Fruit fly (Drosophila melanogaster) whole organism, adult: ENCODE results near the gene CG11977.

Experiments used
- CG11617 ChIP-seq: fragments of 200-800 bp; sonication (Bioruptor generic); optimal IDR thresholded peaks from 2 replicates; lab custom pipeline; 2017; ENCODE audit warnings: mild to moderate bottlenecking, missing biosample characterization, missing genetic modification reagents, missing genetic modification characterization
- CG12768 ChIP-seq: fragments of 200-800 bp; sonication (Bioruptor generic); optimal IDR thresholded peaks from 2 replicates; lab custom pipeline; 2017; ENCODE audit warnings: missing biosample characterization, missing genetic modification characterization, mild to moderate bottlenecking, moderate library complexity, missing genetic modification reagents
- CG14711 ChIP-seq: fragments of 200-800 bp; sonication (Bioruptor generic); optimal IDR thresholded peaks from 2 replicates; lab custom pipeline; 2018; ENCODE audit warnings: missing biosample characterization, mild to moderate bottlenecking, missing genetic modification characterization, moderate library complexity
- CG1620 ChIP-seq: fragments of 200-800 bp; sonication (Bioruptor generic); optimal IDR thresholded peaks from 2 replicates; lab custom pipeline; 2016; ENCODE audit warnings: missing biosample characterization, missing genetic modification characterization
- CG33017 ChIP-seq: fragments of 200-800 bp; sonication (Bioruptor generic); optimal IDR thresholded peaks from 2 replicates; lab custom pipeline; 2018; ENCODE audit warnings: missing biosample characterization, mild to moderate bottlenecking, missing genetic modification characterization, moderate library complexity
- CG5204 ChIP-seq: fragments of 200-800 bp; sonication (Bioruptor generic); optimal IDR thresholded peaks from 2 replicates; lab custom pipeline; 2016; ENCODE audit warnings: missing biosample characterization, missing genetic modification characterization
- CG7045 ChIP-seq: fragments of 200-800 bp; sonication (Bioruptor generic); optimal IDR thresholded peaks from 2 replicates; lab custom pipeline; 2017; ENCODE audit warnings: missing biosample characterization, mild to moderate bottlenecking, missing genetic modification characterization
- CG7101 ChIP-seq: fragments of 200-800 bp; sonication (Bioruptor generic); optimal IDR thresholded peaks from 2 replicates; lab custom pipeline; 2018; ENCODE audit warnings: missing biosample characterization, mild to moderate bottlenecking, missing genetic modification characterization, moderate library complexity
- Clk ChIP-seq: fragments of 200-800 bp; sonication (Bioruptor generic); optimal IDR thresholded peaks from 2 replicates; lab custom pipeline; 2017; ENCODE audit warnings: missing biosample characterization, missing genetic modification characterization
- Crg-1 ChIP-seq: fragments of 200-800 bp; sonication (Bioruptor generic); optimal IDR thresholded peaks from 2 replicates; lab custom pipeline; 2016; ENCODE audit warnings: missing biosample characterization, missing genetic modification characterization
- Hr96 ChIP-seq: fragments of 200-800 bp; sonication (Bioruptor generic); optimal IDR thresholded peaks from 2 replicates; lab custom pipeline; 2016; ENCODE audit warnings: missing biosample characterization, missing genetic modification characterization
- Mnt ChIP-seq: fragments of 200-800 bp; sonication (Bioruptor generic); optimal IDR thresholded peaks from 2 replicates; lab custom pipeline; 2016; ENCODE audit warnings: missing biosample characterization, mild to moderate bottlenecking, missing genetic modification characterization
- bab1 ChIP-seq: fragments of 200-800 bp; sonication (Bioruptor generic); optimal IDR thresholded peaks from 3 replicates; lab custom pipeline; 2019; ENCODE audit warnings: missing biosample characterization, mild to moderate bottlenecking, missing genetic modification characterization, moderate library complexity
- cic ChIP-seq: fragments of 200-800 bp; sonication (Bioruptor generic); optimal IDR thresholded peaks from 2 replicates; lab custom pipeline; 2017; ENCODE audit warnings: missing biosample characterization, mild to moderate bottlenecking, missing genetic modification characterization, moderate library complexity
- cnc ChIP-seq, 2 experiments: fragments of >200 bp; optimal IDR thresholded peaks; 2 replicates each; lab custom pipeline; 2017
- kay ChIP-seq: fragments of 200-800 bp; sonication (Bioruptor generic); peaks from one replicate; lab custom pipeline; 2016; ENCODE audit warnings: missing biosample characterization, missing genetic modification characterization, borderline replicate concordance
- ovo ChIP-seq: fragments of 200-800 bp; sonication (Bioruptor generic); optimal IDR thresholded peaks from 2 replicates; lab custom pipeline; 2016; ENCODE audit warnings: missing biosample characterization, missing genetic modification characterization
- pad ChIP-seq: fragments of 200-800 bp; sonication (Bioruptor generic); optimal IDR thresholded peaks from 3 replicates; lab custom pipeline; 2017; ENCODE audit warnings: missing biosample characterization, missing genetic modification characterization, mild to moderate bottlenecking, moderate library complexity, missing genetic modification reagents
- tj ChIP-seq: fragments of 200-800 bp; sonication (Bioruptor generic); optimal IDR thresholded peaks from 3 replicates; lab custom pipeline; 2017; ENCODE audit warnings: missing biosample characterization, mild to moderate bottlenecking, missing genetic modification characterization, moderate library complexity
- toe ChIP-seq: fragments of 200-800 bp; sonication (Bioruptor generic); optimal IDR thresholded peaks from 2 replicates; lab custom pipeline; 2016; ENCODE audit warnings: missing biosample characterization, missing genetic modification characterization

Gene CG11977

dm6 chr3R:8997397-8997796 is at the start of gene CG11977:
Gene CG11977 (plus strand): TSS chr3R:8997697.
- TF ChIP-seq CG12768 (no peak), cnc (optimal IDR thresholded peaks at IDR 0.05; lab: Kevin White, UChicago) (no peak), Clk (GFP tag; lab: Kevin White, UChicago) (no peak), Mnt (GFP tag; lab: Kevin White, UChicago) (no peak), CG1620 (GFP tag; lab: Kevin White, UChicago) (no peak), CG5204 (GFP tag; lab: Kevin White, UChicago) (no peak), CG14711 (tag; lab: Kevin White, UChicago) (no peak)

dm6 chr3R:8947757-8948428 is 49.6 kb upstream of the CG11977 start:
- no peak for TF ChIP-seq CG5204 (GFP tag; lab: Kevin White, UChicago)
- no peak for TF ChIP-seq tj (GFP tag; lab: Kevin White, UChicago)
- no peak for TF ChIP-seq CG1620 (GFP tag; lab: Kevin White, UChicago)
- TF ChIP-seq ovo (GFP tag; lab: Kevin White, UChicago), result no peak
- TF ChIP-seq cic (GFP tag; lab: Kevin White, UChicago), result no peak
- no peak for TF ChIP-seq Hr96 (GFP tag; lab: Kevin White, UChicago)
- no peak for TF ChIP-seq CG7101 (tag; lab: Kevin White, UChicago)
- no peak for TF ChIP-seq Clk (GFP tag; lab: Kevin White, UChicago)
- no peak for TF ChIP-seq Crg-1 (GFP tag; lab: Kevin White, UChicago)
- TF ChIP-seq CG12768, result no peak
- no peak for TF ChIP-seq Mnt (GFP tag; lab: Kevin White, UChicago)
- no peak for TF ChIP-seq cnc (optimal IDR thresholded peaks at IDR 0.05; lab: Kevin White, UChicago)
- TF ChIP-seq pad, result no peak
- TF ChIP-seq CG11617, result no peak
- no peak for TF ChIP-seq CG7045 (GFP tag; lab: Kevin White, UChicago)

- TF ChIP-seq bab1 (GFP tag; lab: Kevin White, UChicago) (no peak), kay (GFP tag; lab: Kevin White, UChicago) (no peak), CG33017 (tag; lab: Kevin White, UChicago) (no peak), tj (GFP tag; lab: Kevin White, UChicago) (no peak), cnc (optimal IDR thresholded peaks at IDR 0.05; lab: Kevin White, UChicago) (no peak)
These were observed 48.6 kb upstream of the CG11977 start for dm6 chr3R:8948855-8949254.

dm6 chr3R:8949334-8950066 is 48.0 kb upstream of the CG11977 start:
- TF ChIP-seq tj (GFP tag; lab: Kevin White, UChicago) (no peak), CG12768 (no peak), CG5204 (GFP tag; lab: Kevin White, UChicago) (no peak)

- TF ChIP-seq pad (peak; percentile 76), tj (GFP tag; lab: Kevin White, UChicago) (no peak)
These were observed 42.8 kb upstream of the CG11977 start for dm6 chr3R:8954515-8955358.

- TF ChIP-seq Hr96 (GFP tag; lab: Kevin White, UChicago), result no peak
- peak; percentile 93 for TF ChIP-seq ovo (GFP tag; lab: Kevin White, UChicago)
- peak; percentile 69 for TF ChIP-seq pad
- no peak for TF ChIP-seq CG12768
- no peak for TF ChIP-seq Crg-1 (GFP tag; lab: Kevin White, UChicago)
These were observed 42.1 kb upstream of the CG11977 start for dm6 chr3R:8955359-8955820.

- TF ChIP-seq Mnt (GFP tag; lab: Kevin White, UChicago) (no peak), Hr96 (GFP tag; lab: Kevin White, UChicago) (no peak), ovo (GFP tag; lab: Kevin White, UChicago) (no peak), CG11617 (no peak), tj (GFP tag; lab: Kevin White, UChicago) (no peak), Clk (GFP tag; lab: Kevin White, UChicago) (no peak), Crg-1 (GFP tag; lab: Kevin White, UChicago) (no peak), cnc (optimal IDR thresholded peaks at IDR 0.05; lab: Kevin White, UChicago) (no peak), cic (GFP tag; lab: Kevin White, UChicago) (no peak), CG33017 (tag; lab: Kevin White, UChicago) (no peak), toe (GFP tag; lab: Kevin White, UChicago) (no peak), CG7045 (GFP tag; lab: Kevin White, UChicago) (no peak), CG12768 (no peak)
These were observed 41.2 kb upstream of the CG11977 start for dm6 chr3R:8956333-8956732.
